In the genomic region with DNA sequence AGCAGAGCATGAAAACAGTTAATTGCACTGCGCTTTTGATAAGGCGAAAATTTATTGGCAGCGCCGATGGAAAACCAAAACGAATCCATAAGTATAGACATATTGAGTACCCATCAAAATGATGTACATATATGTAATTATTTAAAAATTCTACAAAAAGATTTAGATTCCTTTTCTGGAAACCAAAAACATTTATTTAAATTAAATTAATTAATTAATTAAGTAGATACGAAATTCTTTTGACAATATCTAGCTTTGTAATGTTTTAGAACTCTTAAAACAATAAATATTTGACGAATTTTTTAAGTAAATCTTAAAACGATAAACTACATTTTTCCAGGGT, we compare ENCODE assay signal across 5 fruit fly cellular contexts.
TF ChIP-seq lines count a peak whose summit lies in the region.

No protein-coding gene starts in this region.

- TF ChIP-seq CTCF in whole organism, embryonic (GFP tag; optimal IDR thresholded peaks at IDR 0.05; lab: Kevin White, UChicago), result no peak

TF ChIP-seq in whole organism, 6 proteins besides CTCF, POLR2A, EP300 and RAD21:
- no peak for TF ChIP-seq CG8478 (optimal IDR thresholded peaks at IDR 0.05; lab: Kevin White, UChicago)
- no peak for TF ChIP-seq psq (optimal IDR thresholded peaks at IDR 0.05; lab: Kevin White, UChicago)
- TF ChIP-seq Dll (optimal IDR thresholded peaks at IDR 0.05; lab: Kevin White, UChicago), result no peak
- TF ChIP-seq pan (optimal IDR thresholded peaks at IDR 0.05; lab: Kevin White, UChicago), result peak; percentile 44

TF ChIP-seq in whole organism, adult, 20 proteins besides CTCF, POLR2A, EP300 and RAD21:
- TF ChIP-seq tj (GFP tag; optimal IDR thresholded peaks at IDR 0.05; lab: Kevin White, UChicago) (no peak), kay (GFP tag; lab: Kevin White, UChicago; ENCODE audit: borderline replicate concordance) (peak; percentile 70)

TF ChIP-seq in whole organism, embryonic, 481 proteins besides CTCF, POLR2A, EP300 and RAD21 (continues in another document):
- TF ChIP-seq dmrt11E (tag; optimal IDR thresholded peaks at IDR 0.05; lab: Kevin White, UChicago) (peak; percentile 21), CG18011 (GFP tag; optimal IDR thresholded peaks at IDR 0.05; lab: Kevin White, UChicago) (no peak), gem (tag; optimal IDR thresholded peaks at IDR 0.05; lab: Kevin White, UChicago) (peak; percentile 48), CG18262 (tag; optimal IDR thresholded peaks at IDR 0.05; lab: Kevin White, UChicago) (peak; percentile 34), CG6254 (GFP tag; optimal IDR thresholded peaks at IDR 0.05; lab: Kevin White, UChicago) (no peak), Trl (optimal IDR thresholded peaks at IDR 0.05; lab: Kevin White, UChicago) (no peak), Trl (GFP tag; optimal IDR thresholded peaks at IDR 0.05; lab: Kevin White, UChicago) (no peak), amos (GFP tag; IDR thresholded peaks at IDR 0.05; lab: Robert Waterston, UW; ENCODE audit: partially characterized antibody) (no peak), lmd (GFP tag; IDR thresholded peaks at IDR 0.05; lab: Robert Waterston, UW) (no peak), D19B (GFP tag; optimal IDR thresholded peaks at IDR 0.05; lab: Kevin White, UChicago) (peak; percentile 58), CG12391 (tag; optimal IDR thresholded peaks at IDR 0.05; lab: Kevin White, UChicago) (peak; percentile 28), tin (GFP tag; optimal IDR thresholded peaks at IDR 0.05; lab: Kevin White, UChicago) (no peak), fu2 (GFP tag; optimal IDR thresholded peaks at IDR 0.05; lab: Kevin White, UChicago) (no peak), Dek (tag; optimal IDR thresholded peaks at IDR 0.05; lab: Kevin White, UChicago) (no peak), sima (GFP tag; optimal IDR thresholded peaks at IDR 0.05; lab: Kevin White, UChicago) (no peak), repo (GFP tag; optimal IDR thresholded peaks at IDR 0.05; lab: Kevin White, UChicago) (no peak), lola (GFP tag; optimal IDR thresholded peaks at IDR 0.05; lab: Kevin White, UChicago) (peak in 1 of 3 experiments; percentile 11), ATbp (GFP tag; optimal IDR thresholded peaks at IDR 0.05; lab: Kevin White, UChicago) (no peak), CG10462 (GFP tag; optimal IDR thresholded peaks at IDR 0.05; lab: Kevin White, UChicago) (no peak), Sox102F (GFP tag; optimal IDR thresholded peaks at IDR 0.05; lab: Kevin White, UChicago) (peak; percentile 29), CG11695 (GFP tag; IDR thresholded peaks at IDR 0.05; lab: Robert Waterston, UW) (no peak), eyg (GFP tag; optimal IDR thresholded peaks at IDR 0.05; lab: Kevin White, UChicago) (no peak), CG2712 (tag; optimal IDR thresholded peaks at IDR 0.05; lab: Kevin White, UChicago) (peak; percentile 38), Drgx (GFP tag; IDR thresholded peaks at IDR 0.05; lab: Robert Waterston, UW) (peak; percentile 18; the same call in 1 of the 2 replicates), CG31441 (GFP tag; IDR thresholded peaks at IDR 0.05; lab: Robert Waterston, UW) (0 out of 2 replicates have a peak, but pooled peaks have one; percentile 47), gro (GFP tag; optimal IDR thresholded peaks at IDR 0.05; lab: Kevin White, UChicago) (no peak), jigr1 (GFP tag; IDR thresholded peaks at IDR 0.05; lab: Robert Waterston, UW) (no peak)

TF ChIP-seq in whole organism, prepupa, 60 proteins besides CTCF, POLR2A, EP300 and RAD21:
- TF ChIP-seq CG34406 (GFP tag; optimal IDR thresholded peaks at IDR 0.05; lab: Kevin White, UChicago), result peak; percentile 18
- peak; percentile 75 for TF ChIP-seq svp (GFP tag; lab: Kevin White, UChicago)
- TF ChIP-seq CG32006 (GFP tag; optimal IDR thresholded peaks at IDR 0.05; lab: Kevin White, UChicago), result peak; percentile 55
- TF ChIP-seq esn (GFP tag; optimal IDR thresholded peaks at IDR 0.05; lab: Kevin White, UChicago), result peak; percentile 34
- TF ChIP-seq CG15336 (GFP tag; IDR thresholded peaks at IDR 0.05; lab: Robert Waterston, UW), result peak; percentile 66
- TF ChIP-seq CG8119 (GFP tag; IDR thresholded peaks at IDR 0.05; lab: Robert Waterston, UW), result peak; percentile 63; the same call in 2 of the 3 replicates
- TF ChIP-seq salr (GFP tag; optimal IDR thresholded peaks at IDR 0.05; lab: Kevin White, UChicago), result peak in 1 of 2 experiments; percentile 18
- no peak for TF ChIP-seq Hr39 (GFP tag; optimal IDR thresholded peaks at IDR 0.05; lab: Kevin White, UChicago)
- TF ChIP-seq Eip93F (GFP tag; optimal IDR thresholded peaks at IDR 0.05; lab: Kevin White, UChicago), result no peak
- TF ChIP-seq dac (GFP tag; optimal IDR thresholded peaks at IDR 0.05; lab: Kevin White, UChicago), result no peak
- TF ChIP-seq Ets96B (tag; optimal IDR thresholded peaks at IDR 0.05; lab: Kevin White, UChicago), result peak; percentile 27
- 0 out of 3 replicates have a peak, but pooled peaks have one; percentile 6 for TF ChIP-seq CG6163 (GFP tag; IDR thresholded peaks at IDR 0.05; lab: Robert Waterston, UW)
- TF ChIP-seq Hr4 (GFP tag; optimal IDR thresholded peaks at IDR 0.05; lab: Kevin White, UChicago), result peak; percentile 41
- peak; percentile 17 for TF ChIP-seq CG10669 (GFP tag; optimal IDR thresholded peaks at IDR 0.05; lab: Kevin White, UChicago)
- peak; percentile 38 for TF ChIP-seq achi (GFP tag; optimal IDR thresholded peaks at IDR 0.05; lab: Kevin White, UChicago)
- TF ChIP-seq Eip78C (GFP tag; lab: Kevin White, UChicago), result peak; percentile 43
- TF ChIP-seq OdsH (GFP tag; optimal IDR thresholded peaks at IDR 0.05; lab: Kevin White, UChicago), result peak; percentile 9
- no peak for TF ChIP-seq CG6854 (GFP tag; optimal IDR thresholded peaks at IDR 0.05; lab: Kevin White, UChicago)
- peak; percentile 27 for TF ChIP-seq acj6 (GFP tag; optimal IDR thresholded peaks at IDR 0.05; lab: Kevin White, UChicago)
- no peak for TF ChIP-seq CG9139 (GFP tag; optimal IDR thresholded peaks at IDR 0.05; lab: Kevin White, UChicago)
- TF ChIP-seq CG6276 (GFP tag; optimal IDR thresholded peaks at IDR 0.05; lab: Kevin White, UChicago), result peak; percentile 50
- peak; percentile 34 for TF ChIP-seq CG3919 (GFP tag; optimal IDR thresholded peaks at IDR 0.05; lab: Kevin White, UChicago)
- peak; percentile 4 for TF ChIP-seq CG16779 (tag; optimal IDR thresholded peaks at IDR 0.05; lab: Kevin White, UChicago)
TF ChIP-seq in whole organism, prepupa: peak in this region for 18.

TF ChIP-seq in whole organism, pupa, 21 proteins besides CTCF, POLR2A, EP300 and RAD21:
- no peak for TF ChIP-seq CG4496 (GFP tag; IDR thresholded peaks at IDR 0.05; lab: Robert Waterston, UW)
- peak; percentile 18 for TF ChIP-seq D1 (tag; optimal IDR thresholded peaks at IDR 0.05; lab: Kevin White, UChicago)
- peak; percentile 7 for TF ChIP-seq CG17806 (tag; optimal IDR thresholded peaks at IDR 0.05; lab: Kevin White, UChicago)
- peak; percentile 31 for TF ChIP-seq CG8159 (tag; optimal IDR thresholded peaks at IDR 0.05; lab: Kevin White, UChicago)
- TF ChIP-seq CG12605 (GFP tag; IDR thresholded peaks at IDR 0.05; lab: Robert Waterston, UW), result 0 out of 2 replicates have a peak, but pooled peaks have one; percentile 31
- peak; percentile 28 for TF ChIP-seq CG9948 (tag; optimal IDR thresholded peaks at IDR 0.05; lab: Kevin White, UChicago)
- peak; percentile 21 for TF ChIP-seq CG8301 (tag; optimal IDR thresholded peaks at IDR 0.05; lab: Kevin White, UChicago)
- TF ChIP-seq fd96Ca (GFP tag; IDR thresholded peaks at IDR 0.05; lab: Robert Waterston, UW), result no peak
- TF ChIP-seq CG14655 (GFP tag; optimal IDR thresholded peaks at IDR 0.05; lab: Kevin White, UChicago), result peak; percentile 41
